Fruit fly (Drosophila melanogaster): ENCODE data around the gene abd-A.

dm6 chr3R:16804086-16804485, 25.8 kb downstream of the abd-A start:
- TF ChIP-seq CG12219 (GFP tag; optimal IDR thresholded peaks at IDR 0.05) (no peak), ken (GFP tag; IDR thresholded peaks at IDR 0.05) (no peak), ci (GFP tag; IDR thresholded peaks at IDR 0.05) (no peak), CkIIα-i1 (GFP tag; IDR thresholded peaks at IDR 0.05) (no peak), CG10274 (GFP tag; optimal IDR thresholded peaks at IDR 0.05) (no peak), maf-S (GFP tag; optimal IDR thresholded peaks at IDR 0.05) (no peak), slbo (GFP tag; IDR thresholded peaks at IDR 0.05) (no peak), h (optimal IDR thresholded peaks at IDR 0.05) (no peak), bbx (GFP tag; IDR thresholded peaks at IDR 0.05; ENCODE audit: partially characterized antibody) (no peak), CG9876 (GFP tag; optimal IDR thresholded peaks at IDR 0.05) (no peak), Atf-2 (GFP tag; optimal IDR thresholded peaks at IDR 0.05) (no peak)
